Fruit fly (Drosophila melanogaster) whole organism, embryonic: ENCODE measurements around the gene enc.

Source experiments
- BEAF-32 ChIP-seq: fragments of 200-800 bp; sonication (Bioruptor generic); optimal IDR thresholded peaks from 3 replicates; lab custom pipeline; 2017; ENCODE audit warnings: missing biosample characterization, missing genetic modification characterization, mild to moderate bottlenecking, moderate library complexity, missing genetic modification reagents
- Bteb2 ChIP-seq: fragments of 200-800 bp; sonication (Bioruptor generic); optimal IDR thresholded peaks from 2 replicates; lab custom pipeline; 2016; ENCODE audit warnings: missing biosample characterization, missing genetic modification characterization
- CG10431 ChIP-seq: fragments of 200-800 bp; sonication (Bioruptor generic); optimal IDR thresholded peaks from 3 replicates; lab custom pipeline; 2018; ENCODE audit warnings: missing biosample characterization, mild to moderate bottlenecking, missing genetic modification characterization
- CG12104 ChIP-seq: fragments of 200-800 bp; sonication (Bioruptor generic); optimal IDR thresholded peaks from 3 replicates; lab custom pipeline; 2016; ENCODE audit warnings: missing biosample characterization, missing genetic modification characterization
- CG14014 ChIP-seq: fragments of 200-800 bp; sonication (Bioruptor generic); IDR thresholded peaks from 2 replicates; pipeline ENCODE4 v1.3.6; 2022; ENCODE audit warnings: missing biosample characterization, missing genetic modification characterization
- CG15011 ChIP-seq: fragments of 200-800 bp; sonication (Bioruptor generic); optimal IDR thresholded peaks from 3 replicates; lab custom pipeline; 2018; ENCODE audit warnings: missing biosample characterization, mild to moderate bottlenecking, missing genetic modification characterization
- CG15601 ChIP-seq: fragments of 200-800 bp; sonication (Bioruptor generic); optimal IDR thresholded peaks from 3 replicates; lab custom pipeline; 2019; ENCODE audit warnings: missing biosample characterization, mild to moderate bottlenecking, missing genetic modification characterization, moderate library complexity
- CG16863 ChIP-seq: fragments of 200-800 bp; sonication (Bioruptor generic); optimal IDR thresholded peaks from 3 replicates; lab custom pipeline; 2016; ENCODE audit warnings: missing biosample characterization, missing genetic modification characterization
- CG17568 ChIP-seq: fragments of 200-800 bp; sonication (Bioruptor generic); optimal IDR thresholded peaks from 2 replicates; lab custom pipeline; 2018; ENCODE audit warnings: missing biosample characterization, mild to moderate bottlenecking, missing genetic modification characterization, moderate library complexity
- CG17802 ChIP-seq: fragments of 200-800 bp; sonication (Bioruptor generic); optimal IDR thresholded peaks from 2 replicates; lab custom pipeline; 2018; ENCODE audit warnings: missing biosample characterization, mild to moderate bottlenecking, missing genetic modification characterization, moderate library complexity
- CG17912 ChIP-seq: fragments of 200-800 bp; sonication (Bioruptor generic); optimal IDR thresholded peaks from 2 replicates; lab custom pipeline; 2018; ENCODE audit warnings: missing biosample characterization, mild to moderate bottlenecking, missing genetic modification characterization
- CG18476 ChIP-seq: fragments of 200-800 bp; sonication (Bioruptor generic); optimal IDR thresholded peaks from 2 replicates; lab custom pipeline; 2016; ENCODE audit warnings: missing biosample characterization, mild to moderate bottlenecking, missing genetic modification characterization
- CG30403 ChIP-seq: fragments of 200-800 bp; sonication (Bioruptor generic); optimal IDR thresholded peaks from 3 replicates; lab custom pipeline; 2016; ENCODE audit warnings: missing biosample characterization, missing genetic modification characterization
- CG32532 ChIP-seq: fragments of 200-800 bp; sonication (Bioruptor generic); IDR thresholded peaks from 2 replicates; pipeline ENCODE4 v1.3.6; 2022; ENCODE audit warnings: missing biosample characterization, missing genetic modification characterization
- CG6765 ChIP-seq: fragments of 200-800 bp; sonication (Bioruptor generic); optimal IDR thresholded peaks from 3 replicates; lab custom pipeline; 2017; ENCODE audit warnings: missing biosample characterization, mild to moderate bottlenecking, missing genetic modification characterization
- CG7357 ChIP-seq: fragments of 200-800 bp; sonication (Bioruptor generic); IDR thresholded peaks from 3 replicates; pipeline ENCODE4 v1.3.6; 2022; ENCODE audit warnings: missing biosample characterization, missing genetic modification characterization
- CG8281 ChIP-seq: fragments of 200-800 bp; sonication (Bioruptor generic); optimal IDR thresholded peaks from 2 replicates; lab custom pipeline; 2018; ENCODE audit warnings: missing biosample characterization, mild to moderate bottlenecking, missing genetic modification characterization, moderate library complexity
- CG9876 ChIP-seq: fragments of 200-800 bp; sonication (Bioruptor generic); optimal IDR thresholded peaks from 2 replicates; lab custom pipeline; 2016; ENCODE audit warnings: missing biosample characterization, missing genetic modification characterization
- Camta ChIP-seq: fragments of 200-800 bp; sonication (Bioruptor generic); optimal IDR thresholded peaks from 2 replicates; lab custom pipeline; 2016; ENCODE audit warnings: missing biosample characterization, missing genetic modification characterization
- Dad ChIP-seq: fragments of 200-800 bp; sonication (Bioruptor generic); optimal IDR thresholded peaks from 3 replicates; lab custom pipeline; 2016; ENCODE audit warnings: missing biosample characterization, missing genetic modification characterization
- Dll ChIP-seq: fragments of 200-800 bp; sonication (Bioruptor generic); IDR thresholded peaks from 4 replicates; pipeline ENCODE4 v1.3.6; 2022; ENCODE audit warnings: missing biosample characterization, missing genetic modification characterization; ENCODE audit not compliant: partially characterized antibody
- E2f2 ChIP-seq: fragments of 200-800 bp; sonication (Bioruptor generic); IDR thresholded peaks from 2 replicates; pipeline ENCODE4 v1.3.6; 2022; ENCODE audit warnings: missing biosample characterization, missing genetic modification characterization
- HmgD ChIP-seq: fragments of 200-800 bp; sonication (Bioruptor generic); optimal IDR thresholded peaks from 3 replicates; lab custom pipeline; 2016; ENCODE audit warnings: missing biosample characterization, missing genetic modification characterization
- Pdp1 ChIP-seq, 2 experiments: fragments of 200-800 bp; sonication (Bioruptor generic); optimal IDR thresholded peaks; 3 replicates each; lab custom pipeline; 2016; ENCODE audit warnings: missing biosample characterization in 2 of 2, missing genetic modification characterization in 2 of 2, mild to moderate bottlenecking in 1 of 2, moderate library complexity in 1 of 2
- Ravus ChIP-seq: fragments of 200-800 bp; sonication (Bioruptor generic); IDR thresholded peaks from 2 replicates; pipeline ENCODE4 v1.3.6; 2022; ENCODE audit warnings: missing biosample characterization, missing genetic modification characterization
- Vsx1 ChIP-seq: fragments of 200-800 bp; sonication (Bioruptor generic); optimal IDR thresholded peaks from 2 replicates; lab custom pipeline; 2017; ENCODE audit warnings: missing biosample characterization, mild to moderate bottlenecking, missing genetic modification characterization, missing genetic modification reagents
- ap ChIP-seq: fragments of 200-800 bp; sonication (Bioruptor generic); IDR thresholded peaks from 2 replicates; pipeline ENCODE4 v1.3.6; 2022; ENCODE audit warnings: missing biosample characterization, missing genetic modification characterization
- ash1 ChIP-seq: fragments of 200-800 bp; sonication (Bioruptor generic); optimal IDR thresholded peaks from 2 replicates; lab custom pipeline; 2018; ENCODE audit warnings: missing biosample characterization, mild to moderate bottlenecking, missing genetic modification characterization
- bcd ChIP-seq: fragments of 200-800 bp; sonication (Bioruptor generic); optimal IDR thresholded peaks from 2 replicates; lab custom pipeline; 2017; ENCODE audit warnings: missing biosample characterization, mild to moderate bottlenecking, missing genetic modification characterization
- bsh ChIP-seq, 2 experiments: fragments of 200-800 bp; sonication (Bioruptor generic); optimal IDR thresholded peaks; 2 replicates each; lab custom pipeline; 2017 to 2018; ENCODE audit warnings: mild to moderate bottlenecking in 2 of 2, missing biosample characterization in 2 of 2, missing genetic modification characterization in 2 of 2, moderate library complexity in 1 of 2
- cas ChIP-seq: fragments of 200-800 bp; sonication (Bioruptor generic); IDR thresholded peaks from 2 replicates; pipeline ENCODE4 v1.3.6; 2022; ENCODE audit warnings: missing biosample characterization, missing genetic modification characterization
- ci ChIP-seq: fragments of 200-800 bp; sonication (Bioruptor generic); IDR thresholded peaks from 3 replicates; pipeline ENCODE4 v1.3.6; 2022; ENCODE audit warnings: missing biosample characterization, missing genetic modification characterization
- croc ChIP-seq: fragments of 200-800 bp; sonication (Bioruptor generic); conservative IDR thresholded peaks from 3 replicates; pipeline ENCODE4 v1.3.6; 2022; ENCODE audit warnings: missing biosample characterization, missing genetic modification characterization
- cwo ChIP-seq: fragments of 200-800 bp; sonication (Bioruptor generic); optimal IDR thresholded peaks from 3 replicates; lab custom pipeline; 2017; ENCODE audit warnings: missing biosample characterization, missing genetic modification characterization, mild to moderate bottlenecking, moderate library complexity, missing genetic modification reagents
- h ChIP-seq: fragments of >200 bp; optimal IDR thresholded peaks from 2 replicates; lab custom pipeline; 2017
- ind ChIP-seq: fragments of 200-800 bp; sonication (Bioruptor generic); optimal IDR thresholded peaks from 3 replicates; lab custom pipeline; 2016; ENCODE audit warnings: missing biosample characterization, missing genetic modification characterization
- ken ChIP-seq: fragments of 200-800 bp; sonication (Bioruptor generic); IDR thresholded peaks from 3 replicates; pipeline ENCODE4 v1.3.6; 2022; ENCODE audit warnings: missing biosample characterization, missing genetic modification characterization
- knrl ChIP-seq: fragments of 200-800 bp; sonication (Bioruptor generic); IDR thresholded peaks from 3 replicates; pipeline ENCODE4 v1.3.6; 2022; ENCODE audit warnings: missing biosample characterization, missing genetic modification characterization; ENCODE audit not compliant: partially characterized antibody
- lab ChIP-seq: fragments of 200-800 bp; sonication (Bioruptor generic); optimal IDR thresholded peaks from 3 replicates; lab custom pipeline; 2017; ENCODE audit warnings: missing biosample characterization, missing genetic modification characterization, mild to moderate bottlenecking, moderate library complexity, missing genetic modification reagents
- lola ChIP-seq, 3 experiments: fragments of >200 bp in 2 of 3; fragments of 200-800 bp in 1 of 3; sonication (Bioruptor generic) in 1 of 3; optimal IDR thresholded peaks; 2 replicates each; lab custom pipeline; 2017 to 2019; ENCODE audit warnings: missing biosample characterization in 3 of 3, missing genetic modification characterization in 3 of 3, mild to moderate bottlenecking in 1 of 3, moderate library complexity in 1 of 3
- luna ChIP-seq: fragments of 200-800 bp; sonication (Bioruptor generic); optimal IDR thresholded peaks from 2 replicates; lab custom pipeline; 2016; ENCODE audit warnings: missing biosample characterization, missing genetic modification characterization
- maf-S ChIP-seq: fragments of 200-800 bp; sonication (Bioruptor generic); optimal IDR thresholded peaks from 2 replicates; lab custom pipeline; 2016; ENCODE audit warnings: missing biosample characterization, missing genetic modification characterization
- oc ChIP-seq: fragments of 200-800 bp; sonication (Bioruptor generic); optimal IDR thresholded peaks from 2 replicates; lab custom pipeline; 2018; ENCODE audit warnings: missing biosample characterization, mild to moderate bottlenecking, missing genetic modification characterization, moderate library complexity
- pzg ChIP-seq: fragments of 200-800 bp; sonication (Bioruptor generic); optimal IDR thresholded peaks from 3 replicates; lab custom pipeline; 2018; ENCODE audit warnings: missing biosample characterization, mild to moderate bottlenecking, missing genetic modification characterization, moderate library complexity
- sens ChIP-seq: fragments of 200-800 bp; sonication (Bioruptor generic); peaks from one replicate; lab custom pipeline; 2016; ENCODE audit warnings: missing biosample characterization, missing genetic modification characterization
- sens-2 ChIP-seq: fragments of 200-800 bp; sonication (Bioruptor generic); IDR thresholded peaks from 2 replicates; pipeline ENCODE4 v1.3.6; 2022; ENCODE audit warnings: missing biosample characterization, missing genetic modification characterization
- sqz ChIP-seq: fragments of 200-800 bp; sonication (Bioruptor generic); optimal IDR thresholded peaks from 3 replicates; lab custom pipeline; 2018; ENCODE audit warnings: missing biosample characterization, mild to moderate bottlenecking, missing genetic modification characterization
- tap ChIP-seq: fragments of 200-800 bp; optimal IDR thresholded peaks from 3 replicates; lab custom pipeline; 2019; ENCODE audit warnings: missing biosample characterization, mild to moderate bottlenecking, missing genetic modification characterization, moderate library complexity
- usp ChIP-seq: fragments of >200 bp; optimal IDR thresholded peaks from 2 replicates; lab custom pipeline; 2017; ENCODE audit warnings: missing biosample characterization, missing genetic modification characterization
- vvl ChIP-seq: fragments of 200-800 bp; sonication (Bioruptor generic); IDR thresholded peaks from 2 replicates; pipeline ENCODE4 v1.3.6; 2022; ENCODE audit warnings: missing biosample characterization, missing genetic modification characterization

Gene enc

DNA sequence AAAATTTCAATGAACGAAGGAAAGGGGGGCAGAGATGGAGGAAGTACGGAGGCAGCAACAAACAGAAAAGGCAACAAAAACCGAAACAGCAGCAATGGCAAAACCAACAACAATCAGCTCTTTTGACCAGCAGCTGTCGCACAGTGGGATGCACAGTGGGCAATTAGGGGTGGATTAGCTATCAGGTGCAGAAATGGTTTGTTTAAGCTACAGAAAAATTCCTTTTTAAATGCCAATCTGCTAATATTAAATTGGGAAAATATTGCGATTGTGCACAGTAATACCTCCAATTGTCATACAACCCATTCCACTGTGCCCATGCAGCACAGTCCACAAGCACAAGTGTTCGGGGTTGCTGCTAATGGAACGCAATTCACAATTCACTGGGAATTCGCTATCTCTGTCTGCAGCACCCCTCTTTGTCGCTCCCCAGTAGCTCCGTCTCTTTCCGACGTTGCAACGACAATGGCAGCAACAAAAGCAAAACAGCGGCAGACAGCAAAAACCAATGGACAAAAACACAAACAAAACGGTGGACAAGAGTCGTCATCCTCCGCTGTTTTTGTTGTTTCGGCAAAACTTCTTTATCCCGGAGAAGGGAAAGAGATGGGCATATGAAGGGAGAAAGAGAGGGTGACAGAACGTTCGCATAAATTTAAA is 33.3 kb upstream of the enc start (continued):
- TF ChIP-seq CG17912 (GFP tag; lab: Kevin White, UChicago) = no peak
- peak; percentile 87 for TF ChIP-seq cas (GFP tag; lab: Robert Waterston, UW)
- TF ChIP-seq ci (GFP tag; lab: Robert Waterston, UW) = peak; percentile 98
- TF ChIP-seq CG16863 (GFP tag; lab: Kevin White, UChicago) = peak; percentile 96
- TF ChIP-seq Pdp1 (GFP tag; optimal IDR thresholded peaks at IDR 0.05; lab: Kevin White, UChicago) = peak; percentile 92 to 94
- TF ChIP-seq sens = peak; percentile 100
- TF ChIP-seq CG17802 = peak; percentile 56
- peak; percentile 78 for TF ChIP-seq CG18476 (GFP tag; lab: Kevin White, UChicago)
- peak; percentile 91 for TF ChIP-seq Vsx1 (GFP tag; lab: Kevin White, UChicago)
- peak; percentile 95 for TF ChIP-seq sens-2
- peak; percentile 98 for TF ChIP-seq vvl (GFP tag; lab: Robert Waterston, UW)
- TF ChIP-seq lola (GFP tag; optimal IDR thresholded peaks at IDR 0.05; lab: Kevin White, UChicago) = peak in 2 of 3 experiments; percentile 2 to 89
- TF ChIP-seq CG14014 = peak; percentile 95
- TF ChIP-seq CG8281 (tag; lab: Kevin White, UChicago) = peak; percentile 60
- TF ChIP-seq CG17568 (GFP tag; lab: Kevin White, UChicago) = peak; percentile 88
- peak; percentile 77 for TF ChIP-seq E2f2 (GFP tag; lab: Robert Waterston, UW)
- TF ChIP-seq CG15011 = peak; percentile 68
- peak; percentile 92 for TF ChIP-seq Camta
- peak; percentile 92 for TF ChIP-seq CG9876 (GFP tag; lab: Kevin White, UChicago)
- TF ChIP-seq ind (GFP tag; lab: Kevin White, UChicago) = peak; percentile 91
- peak; percentile 91 for TF ChIP-seq bcd (GFP tag; lab: Kevin White, UChicago)
- peak; percentile 87 for TF ChIP-seq Ravus
- no peak for TF ChIP-seq usp (GFP tag; lab: Kevin White, UChicago)
- peak; percentile 94 for TF ChIP-seq CG32532 (GFP tag; lab: Robert Waterston, UW)
- TF ChIP-seq Dad (GFP tag; lab: Kevin White, UChicago) = peak; percentile 90
- peak; percentile 94 for TF ChIP-seq croc (GFP tag; lab: Robert Waterston, UW)
- TF ChIP-seq CG12104 (GFP tag; lab: Kevin White, UChicago) = peak; percentile 57
- 0 out of 4 replicates have a peak, but pooled peaks have one; percentile 29 for TF ChIP-seq Dll
- peak; percentile 94 for TF ChIP-seq CG30403 (GFP tag; lab: Kevin White, UChicago)
- peak; percentile 90 for TF ChIP-seq Bteb2
- TF ChIP-seq bsh (GFP tag; optimal IDR thresholded peaks at IDR 0.05; lab: Kevin White, UChicago) = peak; percentile 96 to 97
- TF ChIP-seq cwo (GFP tag; lab: Kevin White, UChicago) = peak; percentile 79
- TF ChIP-seq ken (GFP tag; lab: Robert Waterston, UW) = peak; percentile 96
- TF ChIP-seq oc (tag; lab: Kevin White, UChicago) = peak; percentile 95
- TF ChIP-seq CG10431 (GFP tag; lab: Kevin White, UChicago) = no peak
- TF ChIP-seq lab (GFP tag; lab: Kevin White, UChicago) = peak; percentile 92
- peak; percentile 85 for TF ChIP-seq CG15601 (tag; lab: Kevin White, UChicago)
- peak; percentile 90 for TF ChIP-seq CG7357
- no peak for TF ChIP-seq CG6765 (GFP tag; lab: Kevin White, UChicago)
- peak; percentile 43; the same call in 1 of the 3 replicates for TF ChIP-seq knrl
- peak; percentile 79 for TF ChIP-seq tap (tag; lab: Kevin White, UChicago)
- no peak for TF ChIP-seq ash1
- TF ChIP-seq h (lab: Kevin White, UChicago) = no peak
- TF ChIP-seq HmgD (GFP tag; lab: Kevin White, UChicago) = peak; percentile 93
- peak; percentile 4 for TF ChIP-seq sqz (GFP tag; lab: Kevin White, UChicago)
- no peak for TF ChIP-seq pzg
- peak; percentile 80 for TF ChIP-seq luna (GFP tag; lab: Kevin White, UChicago)
- TF ChIP-seq ap = peak; percentile 97
- TF ChIP-seq maf-S (GFP tag; lab: Kevin White, UChicago) = peak; percentile 91
- TF ChIP-seq BEAF-32 (GFP tag; lab: Kevin White, UChicago) = no peak
